Worm (Caenorhabditis elegans) whole organism, L2 larva: ENCODE measurements around the gene K09C4.2.
A peak's percentile ranks its signal among the peaks of the same experiment; 100 is the strongest.

Experiments used
- F13H6.1 ChIP-seq: sonication (generic microtip); optimal IDR thresholded peaks from 2 replicates; lab custom pipeline; 2016; ENCODE audit warnings: missing genetic modification characterization, missing compliant biosample characterization
- R02D3.7 ChIP-seq: fragments of 150-350 bp; optimal IDR thresholded peaks from 2 replicates; lab custom pipeline; 2014; ENCODE audit warnings: missing biosample characterization, missing genetic modification characterization
- Y55F3AM.14 ChIP-seq: fragments of 200-800 bp; sonication (Bioruptor generic); optimal IDR thresholded peaks from 2 replicates; lab custom pipeline; 2018; ENCODE audit warnings: mild to moderate bottlenecking, missing genetic modification characterization, missing compliant biosample characterization
- ZK546.5 ChIP-seq: sonication (generic microtip); optimal IDR thresholded peaks from 2 replicates; lab custom pipeline; 2017; ENCODE audit warnings: missing biosample characterization, missing genetic modification characterization
- aly-2 ChIP-seq: fragments of 150-350 bp; optimal IDR thresholded peaks from 2 replicates; lab custom pipeline; 2014; ENCODE audit warnings: missing biosample characterization, missing genetic modification characterization
- ama-1 ChIP-seq: fragments of 150-350 bp; optimal IDR thresholded peaks from 2 replicates; lab custom pipeline; 2018; ENCODE audit warnings: inconsistent platforms
- blmp-1 ChIP-seq: sonication (generic microtip); optimal IDR thresholded peaks from 2 replicates; lab custom pipeline; 2017; ENCODE audit warnings: missing genetic modification characterization, mild to moderate bottlenecking, missing compliant biosample characterization, antibody characterized with exemption, moderate library complexity; ENCODE audit not compliant: insufficient read depth
- ceh-16 ChIP-seq: fragments of 150-350 bp; optimal IDR thresholded peaks from 2 replicates; lab custom pipeline; 2014; ENCODE audit warnings: missing biosample characterization, missing genetic modification characterization
- crh-2 ChIP-seq: sonication (generic microtip); optimal IDR thresholded peaks from 2 replicates; lab custom pipeline; 2017; ENCODE audit warnings: missing biosample characterization, missing genetic modification characterization
- dmd-4 ChIP-seq: sonication (generic microtip); optimal IDR thresholded peaks from 2 replicates; lab custom pipeline; 2017; ENCODE audit warnings: missing biosample characterization, missing genetic modification characterization
- elt-3 ChIP-seq: sonication (generic microtip); optimal IDR thresholded peaks from 2 replicates; lab custom pipeline; 2017; ENCODE audit warnings: missing biosample characterization, missing genetic modification characterization
- fos-1 ChIP-seq: fragments of 150-350 bp; optimal IDR thresholded peaks from 2 replicates; lab custom pipeline; 2014; ENCODE audit warnings: missing biosample characterization, missing genetic modification characterization
- gmeb-1 ChIP-seq: fragments of 150-350 bp; optimal IDR thresholded peaks from 2 replicates; lab custom pipeline; 2014; ENCODE audit warnings: missing biosample characterization, missing genetic modification characterization
- lin-11 ChIP-seq: fragments of 150-350 bp; sonication (generic microtip); optimal IDR thresholded peaks from 2 replicates; lab custom pipeline; 2014; ENCODE audit warnings: missing biosample characterization, missing genetic modification characterization, inconsistent platforms, mixed read lengths
- lin-13 ChIP-seq: fragments of 150-350 bp; optimal IDR thresholded peaks from 2 replicates; lab custom pipeline; 2014; ENCODE audit warnings: missing biosample characterization, missing genetic modification reagents, missing genetic modification characterization
- lin-39 ChIP-seq: fragments of 150-350 bp; optimal IDR thresholded peaks from 2 replicates; lab custom pipeline; 2014; ENCODE audit warnings: missing biosample characterization, missing genetic modification reagents, missing genetic modification characterization
- mab-5 ChIP-seq: fragments of 150-350 bp; optimal IDR thresholded peaks from 2 replicates; lab custom pipeline; 2014; ENCODE audit warnings: missing biosample characterization, missing genetic modification characterization
- mbf-1 ChIP-seq: sonication (generic microtip); optimal IDR thresholded peaks from 2 replicates; lab custom pipeline; 2017; ENCODE audit warnings: missing biosample characterization, missing genetic modification characterization
- mdl-1 ChIP-seq, 2 experiments: fragments of 150-350 bp in 1 of 2; sonication (generic microtip) in 1 of 2; optimal IDR thresholded peaks; 2 replicates each; lab custom pipeline; 2017; ENCODE audit warnings: missing biosample characterization in 2 of 2, missing genetic modification characterization in 2 of 2
- nhr-10 ChIP-seq: sonication (generic microtip); optimal IDR thresholded peaks from 2 replicates; lab custom pipeline; 2017; ENCODE audit warnings: missing biosample characterization, missing genetic modification characterization
- nhr-11 ChIP-seq: fragments of 150-350 bp; optimal IDR thresholded peaks from 2 replicates; lab custom pipeline; 2014; ENCODE audit warnings: missing biosample characterization, missing genetic modification characterization
- nhr-12 ChIP-seq: fragments of 150-350 bp; optimal IDR thresholded peaks from 2 replicates; lab custom pipeline; 2014; ENCODE audit warnings: missing biosample characterization, missing genetic modification characterization
- nhr-129 ChIP-seq: fragments of 150-350 bp; optimal IDR thresholded peaks from 2 replicates; lab custom pipeline; 2014; ENCODE audit warnings: missing biosample characterization, missing genetic modification characterization
- nhr-21 ChIP-seq: fragments of 150-350 bp; optimal IDR thresholded peaks from 2 replicates; lab custom pipeline; 2014; ENCODE audit warnings: missing biosample characterization, missing genetic modification characterization
- nhr-23 ChIP-seq: fragments of 150-350 bp; optimal IDR thresholded peaks from 2 replicates; lab custom pipeline; 2014; ENCODE audit warnings: missing biosample characterization, missing genetic modification reagents, missing genetic modification characterization
- nhr-237 ChIP-seq: fragments of 150-350 bp; optimal IDR thresholded peaks from 2 replicates; lab custom pipeline; 2014; ENCODE audit warnings: missing biosample characterization, missing genetic modification characterization
- nhr-25 ChIP-seq: fragments of 150-350 bp; sonication (generic microtip); optimal IDR thresholded peaks from 3 replicates; lab custom pipeline; 2014; ENCODE audit warnings: missing biosample characterization, missing genetic modification characterization
- nhr-6 ChIP-seq: fragments of 150-350 bp; optimal IDR thresholded peaks from 2 replicates; lab custom pipeline; 2014; ENCODE audit warnings: missing biosample characterization, missing genetic modification characterization
- nhr-77 ChIP-seq: fragments of 150-350 bp; optimal IDR thresholded peaks from 2 replicates; lab custom pipeline; 2014; ENCODE audit warnings: missing biosample characterization, missing genetic modification characterization
- sem-4 ChIP-seq: fragments of 150-350 bp; optimal IDR thresholded peaks from 2 replicates; lab custom pipeline; 2014; ENCODE audit warnings: missing biosample characterization, missing genetic modification reagents, missing genetic modification characterization
- skn-1 ChIP-seq: sonication (generic microtip); optimal IDR thresholded peaks from 2 replicates; lab custom pipeline; 2017; ENCODE audit warnings: missing biosample characterization, missing genetic modification characterization
- sma-3 ChIP-seq: sonication (generic microtip); optimal IDR thresholded peaks from 2 replicates; lab custom pipeline; 2016; ENCODE audit warnings: missing genetic modification reagents, missing genetic modification characterization, missing compliant biosample characterization
- sma-9 ChIP-seq, 2 experiments: fragments of 150-350 bp in 1 of 2; sonication (generic microtip) in 1 of 2; optimal IDR thresholded peaks; 2 replicates each; lab custom pipeline; 2014 to 2016; ENCODE audit warnings: missing genetic modification characterization in 2 of 2, mild to moderate bottlenecking in 1 of 2, missing biosample characterization in 1 of 2, missing compliant biosample characterization in 1 of 2, missing genetic modification reagents in 1 of 2, moderate library complexity in 1 of 2
- snpc-4 ChIP-seq: fragments of 150-350 bp; optimal IDR thresholded peaks from 2 replicates; lab custom pipeline; 2014; ENCODE audit warnings: missing biosample characterization, missing genetic modification characterization
- unc-55 ChIP-seq: fragments of 150-350 bp; sonication (generic microtip); optimal IDR thresholded peaks from 3 replicates; lab custom pipeline; 2014; ENCODE audit warnings: missing biosample characterization, missing genetic modification reagents, missing genetic modification characterization
- zag-1 ChIP-seq: fragments of 150-350 bp; optimal IDR thresholded peaks from 2 replicates; lab custom pipeline; 2014; ENCODE audit warnings: missing biosample characterization, missing genetic modification characterization
- ztf-1 ChIP-seq: fragments of 200-800 bp; sonication (Bioruptor generic); conservative IDR thresholded peaks from 2 replicates; pipeline ENCODE4 v1.3.6; 2022; ENCODE audit warnings: missing genetic modification characterization, missing compliant biosample characterization
- ztf-11 ChIP-seq: sonication (generic microtip); optimal IDR thresholded peaks from 2 replicates; lab custom pipeline; 2017; ENCODE audit warnings: missing biosample characterization, missing genetic modification characterization
- ztf-4 ChIP-seq: fragments of 150-350 bp; optimal IDR thresholded peaks from 2 replicates; lab custom pipeline; 2014; ENCODE audit warnings: missing biosample characterization, missing genetic modification characterization

K09C4.2 gene

DNA sequence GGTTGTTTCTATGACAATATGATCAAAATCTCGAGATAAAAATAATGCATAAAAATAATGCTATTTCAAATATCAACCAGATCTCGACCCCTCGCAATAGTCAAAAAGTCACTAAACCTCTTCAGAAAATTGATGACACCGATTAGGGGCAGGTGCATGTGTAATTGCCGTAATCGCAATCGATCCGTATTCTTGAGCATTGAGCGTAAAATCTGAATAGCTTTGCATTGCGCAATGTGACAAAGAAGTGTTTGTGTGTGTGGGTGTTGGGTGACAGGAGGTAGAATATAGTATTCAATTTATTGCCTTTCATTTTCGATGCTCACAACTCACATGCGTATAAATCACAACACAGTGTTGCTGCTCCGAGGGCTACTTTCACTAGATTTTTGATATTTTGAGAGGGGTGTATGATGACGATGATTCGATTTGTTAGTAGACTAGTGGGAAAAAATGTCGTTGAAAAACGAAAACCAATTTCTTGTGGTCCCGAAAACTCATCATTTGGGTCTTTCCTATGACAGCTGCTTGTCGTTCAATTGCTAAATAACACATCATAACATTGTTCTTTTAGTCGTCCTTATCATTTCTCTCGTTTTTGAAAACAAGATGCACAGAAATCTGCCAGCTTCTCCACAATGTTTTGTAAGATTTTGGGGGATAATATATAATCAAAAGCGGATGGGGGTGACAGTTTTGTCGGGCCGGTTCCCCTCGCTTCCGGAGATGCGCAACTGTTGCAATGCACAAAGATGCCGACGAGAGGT is 19.8 kb downstream of the K09C4.2 start:
- no peak for TF ChIP-seq blmp-1 (tag; lab: Kevin White, UChicago)
- no peak for TF ChIP-seq nhr-237 (tag; lab: Kevin White, UChicago)
- TF ChIP-seq ztf-1 (GFP tag; lab: Robert Waterston, UW): no peak
- no peak for TF ChIP-seq gmeb-1 (tag; lab: Kevin White, UChicago)
- no peak for TF ChIP-seq ztf-4 (tag; lab: Kevin White, UChicago)
- no peak for TF ChIP-seq mbf-1 (tag; lab: Kevin White, UChicago)
- TF ChIP-seq zag-1 (tag; lab: Kevin White, UChicago): no peak
- TF ChIP-seq F13H6.1 (tag; lab: Kevin White, UChicago): no peak
- TF ChIP-seq nhr-23: no peak
- no peak for TF ChIP-seq sma-3 (GFP tag; lab: Kevin White, UChicago)
- TF ChIP-seq nhr-11 (tag; lab: Kevin White, UChicago): no peak
- no peak for TF ChIP-seq mdl-1 (tag; optimal IDR thresholded peaks at IDR 0.05; lab: Kevin White, UChicago)
- no peak for TF ChIP-seq R02D3.7 (tag; lab: Kevin White, UChicago)

DNA sequence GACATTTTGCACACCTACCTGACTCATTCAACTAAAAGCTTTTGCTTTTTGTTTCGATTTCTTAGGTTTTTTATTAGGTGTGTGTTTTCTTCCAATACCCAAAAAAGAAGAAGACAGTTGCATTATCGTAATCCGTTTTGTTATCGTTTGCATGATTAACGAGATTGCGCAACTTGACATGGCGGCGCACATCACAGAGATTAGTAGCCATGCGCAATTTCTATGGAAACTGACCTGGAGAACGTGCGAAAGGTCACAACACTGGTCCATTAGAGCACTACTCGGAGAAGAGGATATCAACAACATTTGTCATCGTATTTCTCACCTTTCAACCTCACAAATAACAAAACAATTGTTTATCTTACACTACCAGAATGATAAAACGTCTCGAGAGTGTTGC is 20.5 kb downstream of the K09C4.2 start:
- TF ChIP-seq aly-2 (tag; lab: Kevin White, UChicago): no peak
- no peak for TF ChIP-seq Y55F3AM.14
- TF ChIP-seq mbf-1 (tag; lab: Kevin White, UChicago): no peak
- TF ChIP-seq ZK546.5: no peak
- no peak for TF ChIP-seq dmd-4 (tag; lab: Kevin White, UChicago)
- TF ChIP-seq sem-4 (tag; lab: Kevin White, UChicago): no peak
- no peak for TF ChIP-seq snpc-4 (tag; lab: Kevin White, UChicago)
- no peak for TF ChIP-seq ztf-11 (tag; lab: Kevin White, UChicago)

DNA sequence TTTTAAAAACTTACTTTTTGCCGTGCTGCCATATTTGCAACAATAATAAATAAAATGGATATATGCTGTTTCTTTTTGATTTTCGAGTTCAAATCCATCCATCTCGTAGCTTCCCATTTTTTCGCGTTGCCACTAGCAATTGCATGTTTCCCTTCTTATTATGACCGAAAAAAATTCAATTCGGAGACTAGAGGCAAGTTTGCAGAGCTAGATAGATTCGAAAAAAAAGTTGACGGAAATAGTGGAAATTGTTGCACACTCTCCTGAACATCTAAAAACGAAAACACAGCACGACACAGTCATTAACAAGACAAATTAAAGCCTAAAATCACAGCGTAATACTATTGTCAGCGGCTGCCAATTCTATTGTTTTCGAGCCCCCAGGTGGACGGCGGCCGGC is 29.9 kb downstream of the K09C4.2 start, which contains the start of gene F11D5.6:
Gene F11D5.6, minus strand, starts transcription at position 101 of the 400 bp plus-strand sequence.
- no peak for TF ChIP-seq elt-3
- TF ChIP-seq ZK546.5: no peak

DNA sequence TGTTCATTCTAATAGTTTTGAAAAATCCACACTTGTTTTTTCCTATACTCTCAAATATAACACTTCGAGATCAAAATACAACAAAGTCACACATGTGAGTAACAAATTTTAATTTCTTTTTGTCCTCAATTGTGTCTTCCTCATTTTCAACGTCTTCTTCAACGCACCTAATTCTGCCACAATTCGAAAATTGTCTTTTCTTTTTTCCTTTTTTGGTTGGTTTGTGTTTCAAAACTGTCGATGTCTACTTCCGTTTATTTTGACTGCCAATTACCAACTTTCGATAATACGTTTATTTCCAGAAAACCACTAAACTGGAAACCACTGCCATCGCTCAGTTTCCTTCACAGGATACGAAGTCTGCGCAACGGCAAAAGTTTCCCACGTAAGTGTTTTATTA is 36.5 kb downstream of the K09C4.2 start, which contains the start of gene F11D5.1:
Gene F11D5.1, plus strand, starts transcription at position 301 of the 400 bp plus-strand sequence.
- TF ChIP-seq nhr-6 (tag; lab: Kevin White, UChicago) (no peak), crh-2 (tag; lab: Kevin White, UChicago) (no peak), lin-39 (tag; lab: Kevin White, UChicago) (no peak), nhr-77 (tag; lab: Kevin White, UChicago) (no peak), nhr-129 (tag; lab: Kevin White, UChicago) (no peak), nhr-10 (tag; lab: Kevin White, UChicago) (no peak), ama-1 (no peak), nhr-237 (tag; lab: Kevin White, UChicago) (no peak), aly-2 (tag; lab: Kevin White, UChicago) (no peak), gmeb-1 (tag; lab: Kevin White, UChicago) (no peak), nhr-11 (tag; lab: Kevin White, UChicago) (no peak), nhr-12 (tag; lab: Kevin White, UChicago) (no peak), nhr-23 (no peak), R02D3.7 (tag; lab: Kevin White, UChicago) (no peak), ztf-1 (GFP tag; lab: Robert Waterston, UW) (no peak), fos-1 (tag; lab: Kevin White, UChicago) (no peak), lin-11 (tag; lab: Kevin White, UChicago) (no peak), zag-1 (tag; lab: Kevin White, UChicago) (no peak)

DNA sequence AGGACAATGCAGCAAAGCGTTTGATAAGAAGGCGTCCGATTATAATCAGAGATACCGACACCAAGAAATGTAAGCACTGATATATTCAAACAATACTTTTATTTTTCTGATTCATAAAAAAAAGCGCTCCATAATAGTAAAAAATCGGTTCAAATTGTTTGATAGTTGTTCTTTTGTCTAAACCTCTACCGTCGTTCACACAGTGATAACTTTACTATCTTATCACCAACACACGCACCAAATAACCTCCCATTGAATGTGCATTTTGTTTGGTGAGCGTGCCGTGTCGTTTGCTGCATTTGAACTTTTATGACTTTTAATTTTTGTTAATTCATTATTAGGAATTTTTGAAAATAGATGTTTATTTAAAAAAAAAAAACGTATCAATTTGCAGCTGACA is 37.8 kb downstream of the K09C4.2 start:
- no peak for TF ChIP-seq ceh-16
- TF ChIP-seq ama-1: no peak
- TF ChIP-seq R02D3.7 (tag; lab: Kevin White, UChicago): no peak
- peak; percentile 90 for TF ChIP-seq fos-1 (tag; lab: Kevin White, UChicago)
- TF ChIP-seq ZK546.5: no peak
- peak; percentile 36 for TF ChIP-seq skn-1 (tag; lab: Kevin White, UChicago)
- TF ChIP-seq nhr-77 (tag; lab: Kevin White, UChicago): no peak
- no peak for TF ChIP-seq nhr-21 (tag; lab: Kevin White, UChicago)
- TF ChIP-seq nhr-25 (tag; lab: Kevin White, UChicago): no peak
- no peak for TF ChIP-seq nhr-6 (tag; lab: Kevin White, UChicago)
- no peak for TF ChIP-seq mdl-1 (tag; optimal IDR thresholded peaks at IDR 0.05; lab: Kevin White, UChicago)
- no peak for TF ChIP-seq unc-55 (GFP tag; lab: Kevin White, UChicago)
- TF ChIP-seq mab-5 (tag; lab: Kevin White, UChicago): no peak
- TF ChIP-seq blmp-1 (tag; lab: Kevin White, UChicago): no peak
- TF ChIP-seq Y55F3AM.14: no peak
- TF ChIP-seq sem-4 (tag; lab: Kevin White, UChicago): no peak
- peak; percentile 1 for TF ChIP-seq crh-2 (tag; lab: Kevin White, UChicago)
- TF ChIP-seq F13H6.1 (tag; lab: Kevin White, UChicago): peak; percentile 29
- TF ChIP-seq zag-1 (tag; lab: Kevin White, UChicago): no peak
- no peak for TF ChIP-seq lin-13
- TF ChIP-seq sma-9 (GFP tag; optimal IDR thresholded peaks at IDR 0.05; lab: Kevin White, UChicago): peak; percentile 29
- no peak for TF ChIP-seq sma-9 (tag; optimal IDR thresholded peaks at IDR 0.05; lab: Kevin White, UChicago)
- no peak for TF ChIP-seq nhr-11 (tag; lab: Kevin White, UChicago)
